Fruit fly (Drosophila melanogaster) whole organism, embryonic: ENCODE data around the gene Vps2.
A peak's percentile ranks its signal among the peaks of the same experiment; 100 is the strongest.

Source experiments
- Aef1 ChIP-seq: fragments of 200-800 bp; sonication (Bioruptor generic); IDR thresholded peaks from 3 replicates; pipeline ENCODE4 v1.3.6; 2022; ENCODE audit warnings: missing biosample characterization, missing genetic modification characterization
- Asciz ChIP-seq: fragments of 200-800 bp; sonication (Bioruptor generic); optimal IDR thresholded peaks from 2 replicates; lab custom pipeline; 2017; ENCODE audit warnings: missing biosample characterization, mild to moderate bottlenecking, missing genetic modification characterization, missing genetic modification reagents
- CG11456 ChIP-seq: fragments of 200-800 bp; sonication (Bioruptor generic); IDR thresholded peaks from 3 replicates; pipeline ENCODE4 v1.3.6; 2022; ENCODE audit warnings: missing biosample characterization, missing genetic modification characterization
- CG12104 ChIP-seq: fragments of 200-800 bp; sonication (Bioruptor generic); optimal IDR thresholded peaks from 3 replicates; lab custom pipeline; 2016; ENCODE audit warnings: missing biosample characterization, missing genetic modification characterization
- CG12299 ChIP-seq: fragments of 200-800 bp; sonication (Bioruptor generic); optimal IDR thresholded peaks from 2 replicates; lab custom pipeline; 2018; ENCODE audit warnings: missing biosample characterization, mild to moderate bottlenecking, missing genetic modification characterization
- CG12769 ChIP-seq: fragments of 200-800 bp; sonication (Bioruptor generic); optimal IDR thresholded peaks from 2 replicates; lab custom pipeline; 2019; ENCODE audit warnings: missing biosample characterization, mild to moderate bottlenecking, missing genetic modification characterization, moderate library complexity
- CG13287 ChIP-seq: fragments of 200-800 bp; sonication (Bioruptor generic); IDR thresholded peaks from 2 replicates; pipeline ENCODE4 v1.3.6; 2022; ENCODE audit warnings: missing biosample characterization, missing genetic modification characterization; ENCODE audit not compliant: partially characterized antibody
- CG13424 ChIP-seq: fragments of 200-800 bp; sonication (Bioruptor generic); optimal IDR thresholded peaks from 2 replicates; lab custom pipeline; 2019; ENCODE audit warnings: missing biosample characterization, mild to moderate bottlenecking, missing genetic modification characterization, moderate library complexity
- CG14710 ChIP-seq: fragments of 200-800 bp; sonication (Bioruptor generic); optimal IDR thresholded peaks from 3 replicates; lab custom pipeline; 2019; ENCODE audit warnings: missing biosample characterization, mild to moderate bottlenecking, missing genetic modification characterization, moderate library complexity
- CG14860 ChIP-seq: fragments of 200-800 bp; sonication (Bioruptor generic); IDR thresholded peaks from 3 replicates; pipeline ENCODE4 v1.3.6; 2022; ENCODE audit warnings: missing biosample characterization, missing genetic modification characterization; ENCODE audit not compliant: partially characterized antibody
- CG17186 ChIP-seq: fragments of 200-800 bp; sonication (Bioruptor generic); optimal IDR thresholded peaks from 3 replicates; lab custom pipeline; 2017; ENCODE audit warnings: missing biosample characterization, missing genetic modification reagents, missing genetic modification characterization
- CG17568 ChIP-seq: fragments of 200-800 bp; sonication (Bioruptor generic); optimal IDR thresholded peaks from 2 replicates; lab custom pipeline; 2018; ENCODE audit warnings: missing biosample characterization, mild to moderate bottlenecking, missing genetic modification characterization, moderate library complexity
- CG2199 ChIP-seq: fragments of 200-800 bp; sonication (Bioruptor generic); IDR thresholded peaks from 3 replicates; pipeline ENCODE4 v1.3.6; 2022; ENCODE audit warnings: missing biosample characterization, missing genetic modification characterization
- CG2712 ChIP-seq: fragments of 200-800 bp; optimal IDR thresholded peaks from 3 replicates; lab custom pipeline; 2019; ENCODE audit warnings: missing biosample characterization, mild to moderate bottlenecking, missing genetic modification characterization, moderate library complexity
- CG4617 ChIP-seq: fragments of 200-800 bp; sonication (Bioruptor generic); optimal IDR thresholded peaks from 3 replicates; lab custom pipeline; 2016; ENCODE audit warnings: missing biosample characterization, missing genetic modification characterization, borderline replicate concordance
- CG4820 ChIP-seq: fragments of 200-800 bp; sonication (Bioruptor generic); optimal IDR thresholded peaks from 3 replicates; lab custom pipeline; 2016; ENCODE audit warnings: missing biosample characterization, missing genetic modification characterization
- CG5245 ChIP-seq: fragments of 200-800 bp; sonication (Bioruptor generic); optimal IDR thresholded peaks from 3 replicates; lab custom pipeline; 2016; ENCODE audit warnings: missing biosample characterization, missing genetic modification characterization
- CG6854 ChIP-seq: fragments of 200-800 bp; sonication (Bioruptor generic); optimal IDR thresholded peaks from 3 replicates; lab custom pipeline; 2017; ENCODE audit warnings: missing biosample characterization, mild to moderate bottlenecking, missing genetic modification characterization
- CG7745 ChIP-seq: fragments of 200-800 bp; sonication (Bioruptor generic); optimal IDR thresholded peaks from 2 replicates; lab custom pipeline; 2018; ENCODE audit warnings: missing biosample characterization, mild to moderate bottlenecking, missing genetic modification characterization, moderate library complexity
- CG7963 ChIP-seq: fragments of 200-800 bp; sonication (Bioruptor generic); IDR thresholded peaks from 3 replicates; pipeline ENCODE4 v1.3.6; 2022; ENCODE audit warnings: missing biosample characterization, missing genetic modification characterization; ENCODE audit not compliant: partially characterized antibody
- CG9727 ChIP-seq: fragments of 200-800 bp; sonication (Bioruptor generic); optimal IDR thresholded peaks from 3 replicates; lab custom pipeline; 2017; ENCODE audit warnings: missing biosample characterization, mild to moderate bottlenecking, missing genetic modification characterization
- CoRest ChIP-seq: fragments of 200-800 bp; sonication (Bioruptor generic); optimal IDR thresholded peaks from 3 replicates; lab custom pipeline; 2018; ENCODE audit warnings: missing biosample characterization, mild to moderate bottlenecking, missing genetic modification characterization, moderate library complexity
- Dp ChIP-seq: fragments of 200-800 bp; sonication (Bioruptor generic); optimal IDR thresholded peaks from 2 replicates; lab custom pipeline; 2018; ENCODE audit warnings: missing biosample characterization, mild to moderate bottlenecking, missing genetic modification characterization, moderate library complexity
- Ets65A ChIP-seq: fragments of 200-800 bp; sonication (Bioruptor generic); peaks from one replicate; lab custom pipeline; 2016; ENCODE audit warnings: missing biosample characterization, missing genetic modification characterization
- H15 ChIP-seq: fragments of 200-800 bp; sonication (Bioruptor generic); IDR thresholded peaks from 3 replicates; pipeline ENCODE4 v1.3.6; 2022; ENCODE audit warnings: missing biosample characterization, missing genetic modification characterization
- HHEX ChIP-seq: fragments of 200-800 bp; sonication (Bioruptor generic); optimal IDR thresholded peaks from 3 replicates; lab custom pipeline; 2017; ENCODE audit warnings: missing biosample characterization, mild to moderate bottlenecking, missing genetic modification characterization, missing genetic modification reagents
- Hand ChIP-seq: fragments of 200-800 bp; sonication (Bioruptor generic); optimal IDR thresholded peaks from 2 replicates; lab custom pipeline; 2017; ENCODE audit warnings: mild to moderate bottlenecking, missing biosample characterization, missing genetic modification reagents, missing genetic modification characterization
- Lhr ChIP-seq: fragments of 200-800 bp; sonication (Bioruptor generic); optimal IDR thresholded peaks from 3 replicates; lab custom pipeline; 2017; ENCODE audit warnings: mild to moderate bottlenecking, missing biosample characterization, missing genetic modification reagents, missing genetic modification characterization
- Mrtf ChIP-seq: fragments of 200-800 bp; sonication (Bioruptor generic); IDR thresholded peaks from 3 replicates; pipeline ENCODE4 v1.3.6; 2022; ENCODE audit warnings: missing biosample characterization, missing genetic modification characterization
- NC2α ChIP-seq: fragments of 200-800 bp; sonication (Bioruptor generic); optimal IDR thresholded peaks from 2 replicates; lab custom pipeline; 2016; ENCODE audit warnings: missing biosample characterization, missing genetic modification characterization
- Sox102F ChIP-seq: fragments of 200-800 bp; sonication (Bioruptor generic); optimal IDR thresholded peaks from 2 replicates; lab custom pipeline; 2018; ENCODE audit warnings: missing biosample characterization, mild to moderate bottlenecking, missing genetic modification characterization, moderate library complexity
- Stat92E ChIP-seq, 3 experiments: fragments of >200 bp in 2 of 3; fragments of 200-800 bp in 1 of 3; sonication (Bioruptor generic) in 1 of 3; optimal IDR thresholded peaks; 2 replicates each; lab custom pipeline; 2017 to 2019; ENCODE audit warnings: missing biosample characterization in 3 of 3, missing genetic modification characterization in 3 of 3, mild to moderate bottlenecking in 1 of 3, moderate library complexity in 1 of 3
- Xrp1 ChIP-seq: fragments of 200-800 bp; sonication (Bioruptor generic); IDR thresholded peaks from 2 replicates; pipeline ENCODE4 v1.3.6; 2022; ENCODE audit warnings: missing biosample characterization, missing genetic modification characterization
- da ChIP-seq: fragments of 200-800 bp; sonication (Bioruptor generic); optimal IDR thresholded peaks from 2 replicates; lab custom pipeline; 2016; ENCODE audit warnings: missing biosample characterization, missing genetic modification characterization
- en ChIP-seq: fragments of 200-800 bp; sonication (Bioruptor generic); optimal IDR thresholded peaks from 2 replicates; lab custom pipeline; 2016; ENCODE audit warnings: missing biosample characterization, missing genetic modification characterization
- fru ChIP-seq: fragments of >200 bp; optimal IDR thresholded peaks from 2 replicates; lab custom pipeline; 2017
- gcm2 ChIP-seq: fragments of 200-800 bp; sonication (Bioruptor generic); optimal IDR thresholded peaks from 2 replicates; lab custom pipeline; 2016; ENCODE audit warnings: missing biosample characterization, missing genetic modification characterization
- kay ChIP-seq: fragments of 200-800 bp; sonication (Bioruptor generic); optimal IDR thresholded peaks from 2 replicates; lab custom pipeline; 2016; ENCODE audit warnings: missing biosample characterization, missing genetic modification characterization
- klu ChIP-seq: fragments of 200-800 bp; sonication (Bioruptor generic); IDR thresholded peaks from 2 replicates; pipeline ENCODE4 v1.3.6; 2022; ENCODE audit warnings: missing biosample characterization, missing genetic modification characterization
- nmo ChIP-seq: fragments of 200-800 bp; sonication (Bioruptor generic); optimal IDR thresholded peaks from 2 replicates; lab custom pipeline; 2018; ENCODE audit warnings: missing biosample characterization, mild to moderate bottlenecking, missing genetic modification characterization, moderate library complexity
- oc ChIP-seq: fragments of 200-800 bp; sonication (Bioruptor generic); optimal IDR thresholded peaks from 2 replicates; lab custom pipeline; 2018; ENCODE audit warnings: missing biosample characterization, mild to moderate bottlenecking, missing genetic modification characterization, moderate library complexity
- pan ChIP-seq, 4 experiments: fragments of >200 bp in 3 of 4; fragments of 200-800 bp in 1 of 4; sonication (Bioruptor generic) in 1 of 4; optimal IDR thresholded peaks in 3 of 4; IDR thresholded peaks in 1 of 4; 2 replicates each; pipeline versions ENCODE4 v1.3.6 to Lab custom; 2017 to 2022; ENCODE audit warnings: missing biosample characterization in 2 of 4, missing genetic modification characterization in 2 of 4, mixed read lengths in 1 of 4
- pfk ChIP-seq: fragments of 200-800 bp; sonication (Bioruptor generic); optimal IDR thresholded peaks from 2 replicates; lab custom pipeline; 2018; ENCODE audit warnings: missing biosample characterization, mild to moderate bottlenecking, missing genetic modification characterization, moderate library complexity
- sima ChIP-seq: fragments of 200-800 bp; sonication (Bioruptor generic); optimal IDR thresholded peaks from 2 replicates; lab custom pipeline; 2016; ENCODE audit warnings: missing biosample characterization, missing genetic modification characterization
- slou ChIP-seq: fragments of 200-800 bp; sonication (Bioruptor generic); optimal IDR thresholded peaks from 3 replicates; lab custom pipeline; 2016; ENCODE audit warnings: missing biosample characterization, missing genetic modification characterization
- tgo ChIP-seq: fragments of 200-800 bp; sonication (Bioruptor generic); IDR thresholded peaks from 3 replicates; pipeline ENCODE4 v1.3.6; 2022; ENCODE audit warnings: missing biosample characterization, missing genetic modification characterization
- toy ChIP-seq: fragments of 200-800 bp; sonication (Bioruptor generic); IDR thresholded peaks from 2 replicates; pipeline ENCODE4 v1.3.6; 2022; ENCODE audit warnings: missing biosample characterization, missing genetic modification characterization

Gene Vps2

DNA sequence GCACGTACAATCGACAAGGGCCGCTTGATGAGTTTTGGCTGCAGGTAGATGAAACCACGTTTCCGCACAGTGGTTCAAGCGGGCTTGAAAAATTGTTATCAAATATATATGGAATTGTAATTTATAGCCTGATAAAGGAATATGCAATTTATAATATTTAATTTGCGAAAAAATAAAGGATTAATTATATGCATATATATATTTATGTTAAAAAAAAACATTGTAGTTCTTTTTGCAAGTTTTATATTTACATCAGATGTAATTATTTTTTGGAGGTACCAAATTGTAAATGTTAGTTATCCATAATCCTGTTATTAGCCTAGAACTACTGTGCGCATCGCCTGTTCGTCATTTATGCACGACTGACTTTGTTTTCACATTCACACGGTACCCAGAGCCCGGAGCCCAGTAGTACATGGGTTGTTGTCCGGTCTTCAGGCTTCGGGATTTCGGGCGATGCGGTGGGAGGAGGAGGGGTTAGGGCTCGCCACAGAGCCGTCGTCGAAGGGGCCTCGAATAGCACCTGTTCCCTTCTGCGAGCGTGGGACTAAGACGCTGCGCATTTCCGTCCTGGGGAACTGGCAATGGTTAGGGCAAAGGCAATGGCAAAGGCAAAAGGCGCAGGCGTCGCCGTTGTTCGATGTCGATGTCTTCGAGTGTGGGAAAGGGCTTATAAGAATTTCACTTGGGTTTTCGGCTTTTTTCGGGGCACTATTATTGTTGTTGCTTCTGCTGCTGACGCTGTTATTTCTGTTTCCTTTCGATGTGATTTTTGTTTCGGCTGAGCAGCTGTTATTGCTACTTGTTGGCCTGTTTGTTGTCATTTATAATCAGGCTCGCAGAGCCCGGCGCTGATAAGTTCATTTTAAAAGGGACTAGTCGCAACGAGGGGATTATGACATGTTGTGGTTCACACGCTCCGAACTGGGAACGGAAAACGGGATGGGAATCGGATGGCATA lies 34.6 kb upstream of the Vps2 start (continued):
- TF ChIP-seq Stat92E (GFP tag; optimal IDR thresholded peaks at IDR 0.05; lab: Kevin White, UChicago), result peak in 1 of 3 experiments; percentile 72
- no peak for TF ChIP-seq CG12769
- no peak for TF ChIP-seq CG7963
- TF ChIP-seq CG2712, result peak; percentile 97
- peak; percentile 78 for TF ChIP-seq CG4820 (GFP tag; lab: Kevin White, UChicago)
- TF ChIP-seq CG7745 (tag; lab: Kevin White, UChicago), result peak; percentile 52
- no peak for TF ChIP-seq CG13287 (GFP tag; lab: Robert Waterston, UW)
- peak; percentile 34; the same call in 1 of the 3 replicates for TF ChIP-seq H15
- TF ChIP-seq HHEX, result peak; percentile 59
- peak; percentile 61 for TF ChIP-seq CG12299 (tag; lab: Kevin White, UChicago)
- TF ChIP-seq pfk (GFP tag; lab: Kevin White, UChicago), result no peak
- no peak for TF ChIP-seq CG14860
- TF ChIP-seq Ets65A (GFP tag; lab: Kevin White, UChicago), result peak; percentile 65
- no peak for TF ChIP-seq CG6854
- peak; percentile 1 for TF ChIP-seq slou (GFP tag; lab: Kevin White, UChicago)
- peak; percentile 17 for TF ChIP-seq CG17186 (GFP tag; lab: Kevin White, UChicago)
- no peak for TF ChIP-seq sima (GFP tag; lab: Kevin White, UChicago)
- TF ChIP-seq Asciz, result peak; percentile 81
- peak; percentile 82 for TF ChIP-seq Sox102F
- TF ChIP-seq CG14710 (tag; lab: Kevin White, UChicago), result peak; percentile 96
- peak; percentile 90 for TF ChIP-seq CG13424 (tag; lab: Kevin White, UChicago)
- TF ChIP-seq CoRest (tag; lab: Kevin White, UChicago), result peak; percentile 92
- TF ChIP-seq Xrp1 (GFP tag; lab: Robert Waterston, UW), result peak; percentile 92
- TF ChIP-seq tgo (GFP tag; lab: Robert Waterston, UW), result peak; percentile 61; the same call in 2 of the 3 replicates
- peak; percentile 62 for TF ChIP-seq CG4617
- peak; percentile 79 for TF ChIP-seq Lhr (GFP tag; lab: Kevin White, UChicago)
- no peak for TF ChIP-seq fru (lab: Kevin White, UChicago)
- no peak for TF ChIP-seq NC2α (GFP tag; lab: Kevin White, UChicago)
- TF ChIP-seq oc (tag; lab: Kevin White, UChicago), result peak; percentile 52
- TF ChIP-seq CG9727 (GFP tag; lab: Kevin White, UChicago), result peak; percentile 97
- no peak for TF ChIP-seq Hand
- no peak for TF ChIP-seq en (GFP tag; lab: Kevin White, UChicago)
- no peak for TF ChIP-seq gcm2
- no peak for TF ChIP-seq CG2199
- TF ChIP-seq toy (GFP tag; lab: Robert Waterston, UW), result no peak
- peak; percentile 35 for TF ChIP-seq CG17568 (GFP tag; lab: Kevin White, UChicago)
- TF ChIP-seq nmo (GFP tag; lab: Kevin White, UChicago), result peak; percentile 94
- TF ChIP-seq Aef1 (GFP tag; lab: Robert Waterston, UW), result no peak
- peak; percentile 3 for TF ChIP-seq da (GFP tag; lab: Kevin White, UChicago)
- TF ChIP-seq Mrtf (GFP tag; lab: Robert Waterston, UW), result 0 out of 3 replicates have a peak, but pooled peaks have one; percentile 3
- TF ChIP-seq CG12104 (GFP tag; lab: Kevin White, UChicago), result peak; percentile 71
- TF ChIP-seq pan (optimal IDR thresholded peaks at IDR 0.05; lab: Kevin White, UChicago), result no peak
- TF ChIP-seq pan (GFP tag; optimal IDR thresholded peaks at IDR 0.05 in 1 of 2, IDR thresholded peaks at IDR 0.05 in 1 of 2), result peak in 1 of 2 experiments; percentile 34
- peak; percentile 31 for TF ChIP-seq kay
- no peak; the same call in 1 of the 2 replicates for TF ChIP-seq klu
- no peak for TF ChIP-seq Dp
- TF ChIP-seq CG11456 (GFP tag; lab: Robert Waterston, UW), result no peak
- TF ChIP-seq CG5245 (GFP tag; lab: Kevin White, UChicago), result peak; percentile 60
